Fruit fly (Drosophila melanogaster) whole organism, adult: ENCODE data around the gene CG31954.

Source experiments
- CG11617 ChIP-seq: fragments of 200-800 bp; sonication (Bioruptor generic); optimal IDR thresholded peaks from 2 replicates; lab custom pipeline; 2017; ENCODE audit warnings: mild to moderate bottlenecking, missing biosample characterization, missing genetic modification reagents, missing genetic modification characterization
- CG12768 ChIP-seq: fragments of 200-800 bp; sonication (Bioruptor generic); optimal IDR thresholded peaks from 2 replicates; lab custom pipeline; 2017; ENCODE audit warnings: missing biosample characterization, missing genetic modification characterization, mild to moderate bottlenecking, moderate library complexity, missing genetic modification reagents
- CG14711 ChIP-seq: fragments of 200-800 bp; sonication (Bioruptor generic); optimal IDR thresholded peaks from 2 replicates; lab custom pipeline; 2018; ENCODE audit warnings: missing biosample characterization, mild to moderate bottlenecking, missing genetic modification characterization, moderate library complexity
- CG1620 ChIP-seq: fragments of 200-800 bp; sonication (Bioruptor generic); optimal IDR thresholded peaks from 2 replicates; lab custom pipeline; 2016; ENCODE audit warnings: missing biosample characterization, missing genetic modification characterization
- CG33017 ChIP-seq: fragments of 200-800 bp; sonication (Bioruptor generic); optimal IDR thresholded peaks from 2 replicates; lab custom pipeline; 2018; ENCODE audit warnings: missing biosample characterization, mild to moderate bottlenecking, missing genetic modification characterization, moderate library complexity
- CG5204 ChIP-seq: fragments of 200-800 bp; sonication (Bioruptor generic); optimal IDR thresholded peaks from 2 replicates; lab custom pipeline; 2016; ENCODE audit warnings: missing biosample characterization, missing genetic modification characterization
- CG7045 ChIP-seq: fragments of 200-800 bp; sonication (Bioruptor generic); optimal IDR thresholded peaks from 2 replicates; lab custom pipeline; 2017; ENCODE audit warnings: missing biosample characterization, mild to moderate bottlenecking, missing genetic modification characterization
- CG7101 ChIP-seq: fragments of 200-800 bp; sonication (Bioruptor generic); optimal IDR thresholded peaks from 2 replicates; lab custom pipeline; 2018; ENCODE audit warnings: missing biosample characterization, mild to moderate bottlenecking, missing genetic modification characterization, moderate library complexity
- Clk ChIP-seq: fragments of 200-800 bp; sonication (Bioruptor generic); optimal IDR thresholded peaks from 2 replicates; lab custom pipeline; 2017; ENCODE audit warnings: missing biosample characterization, missing genetic modification characterization
- Crg-1 ChIP-seq: fragments of 200-800 bp; sonication (Bioruptor generic); optimal IDR thresholded peaks from 2 replicates; lab custom pipeline; 2016; ENCODE audit warnings: missing biosample characterization, missing genetic modification characterization
- Hr96 ChIP-seq: fragments of 200-800 bp; sonication (Bioruptor generic); optimal IDR thresholded peaks from 2 replicates; lab custom pipeline; 2016; ENCODE audit warnings: missing biosample characterization, missing genetic modification characterization
- Mnt ChIP-seq: fragments of 200-800 bp; sonication (Bioruptor generic); optimal IDR thresholded peaks from 2 replicates; lab custom pipeline; 2016; ENCODE audit warnings: missing biosample characterization, mild to moderate bottlenecking, missing genetic modification characterization
- bab1 ChIP-seq: fragments of 200-800 bp; sonication (Bioruptor generic); optimal IDR thresholded peaks from 3 replicates; lab custom pipeline; 2019; ENCODE audit warnings: missing biosample characterization, mild to moderate bottlenecking, missing genetic modification characterization, moderate library complexity
- cic ChIP-seq: fragments of 200-800 bp; sonication (Bioruptor generic); optimal IDR thresholded peaks from 2 replicates; lab custom pipeline; 2017; ENCODE audit warnings: missing biosample characterization, mild to moderate bottlenecking, missing genetic modification characterization, moderate library complexity
- cnc ChIP-seq, 2 experiments: fragments of >200 bp; optimal IDR thresholded peaks; 2 replicates each; lab custom pipeline; 2017
- kay ChIP-seq: fragments of 200-800 bp; sonication (Bioruptor generic); peaks from one replicate; lab custom pipeline; 2016; ENCODE audit warnings: missing biosample characterization, missing genetic modification characterization, borderline replicate concordance
- ovo ChIP-seq: fragments of 200-800 bp; sonication (Bioruptor generic); optimal IDR thresholded peaks from 2 replicates; lab custom pipeline; 2016; ENCODE audit warnings: missing biosample characterization, missing genetic modification characterization
- pad ChIP-seq: fragments of 200-800 bp; sonication (Bioruptor generic); optimal IDR thresholded peaks from 3 replicates; lab custom pipeline; 2017; ENCODE audit warnings: missing biosample characterization, missing genetic modification characterization, mild to moderate bottlenecking, moderate library complexity, missing genetic modification reagents
- tj ChIP-seq: fragments of 200-800 bp; sonication (Bioruptor generic); optimal IDR thresholded peaks from 3 replicates; lab custom pipeline; 2017; ENCODE audit warnings: missing biosample characterization, mild to moderate bottlenecking, missing genetic modification characterization, moderate library complexity
- toe ChIP-seq: fragments of 200-800 bp; sonication (Bioruptor generic); optimal IDR thresholded peaks from 2 replicates; lab custom pipeline; 2016; ENCODE audit warnings: missing biosample characterization, missing genetic modification characterization

Gene CG31954

dm6 chr2L:3483672-3484071 lies 26.2 kb downstream of the CG31954 start:
- TF ChIP-seq pad (no peak), CG33017 (tag; lab: Kevin White, UChicago) (no peak), tj (GFP tag; lab: Kevin White, UChicago) (no peak), Clk (no peak), bab1 (GFP tag; lab: Kevin White, UChicago) (no peak), Crg-1 (GFP tag; lab: Kevin White, UChicago) (no peak), CG14711 (no peak), toe (no peak), kay (GFP tag; lab: Kevin White, UChicago) (no peak)

DNA sequence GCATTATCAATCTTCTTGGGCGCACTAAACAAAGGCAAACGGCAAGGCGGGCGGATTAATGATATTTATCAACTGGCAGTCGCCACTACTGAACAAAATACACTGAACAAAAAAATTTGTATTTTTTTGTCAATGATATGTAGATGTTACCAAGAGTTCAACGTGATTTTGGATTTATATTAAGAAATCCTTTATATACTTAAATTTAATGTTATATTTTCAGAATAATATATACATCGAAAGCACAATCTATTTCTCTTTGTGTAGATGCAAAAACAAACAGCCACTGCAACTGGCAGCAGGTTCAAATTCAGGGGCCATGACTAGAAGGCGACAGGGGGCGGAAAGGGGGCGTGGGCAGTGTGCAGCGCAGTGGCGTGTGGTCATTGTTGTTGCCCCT lies 27.2 kb downstream of the CG31954 start:
- TF ChIP-seq CG7045 (GFP tag; lab: Kevin White, UChicago) (peak; percentile 40), CG11617 (GFP tag; lab: Kevin White, UChicago) (no peak)

DNA sequence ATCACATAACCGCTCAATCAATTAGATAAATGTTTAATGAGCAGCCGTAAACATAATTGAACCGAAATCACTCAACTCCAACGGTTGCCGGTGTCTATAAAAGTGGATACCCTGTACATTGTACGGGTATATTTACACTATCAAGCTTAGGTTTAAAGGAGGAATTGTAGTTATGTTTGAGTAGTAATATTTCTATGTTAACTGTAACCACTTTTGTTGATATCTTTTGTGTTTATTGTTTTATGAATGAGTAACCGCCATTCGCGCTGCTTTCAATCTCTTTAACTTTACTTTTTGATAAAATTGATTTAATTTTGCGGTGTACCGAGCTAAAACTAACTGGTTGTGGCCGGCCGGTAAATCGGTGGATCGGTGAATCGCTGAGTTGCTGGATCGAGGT lies 27.9 kb downstream of the CG31954 start:
- TF ChIP-seq ovo (no peak), pad (no peak), CG11617 (GFP tag; lab: Kevin White, UChicago) (no peak), kay (GFP tag; lab: Kevin White, UChicago) (no peak), Mnt (GFP tag; lab: Kevin White, UChicago) (no peak), Crg-1 (GFP tag; lab: Kevin White, UChicago) (no peak), Hr96 (no peak), CG1620 (GFP tag; lab: Kevin White, UChicago) (no peak), toe (no peak), CG5204 (GFP tag; lab: Kevin White, UChicago) (no peak), CG12768 (GFP tag; lab: Kevin White, UChicago) (no peak), cnc (optimal IDR thresholded peaks at IDR 0.05; lab: Kevin White, UChicago) (no peak), Clk (no peak), CG7045 (GFP tag; lab: Kevin White, UChicago) (no peak), bab1 (GFP tag; lab: Kevin White, UChicago) (no peak), CG7101 (tag; lab: Kevin White, UChicago) (no peak), cic (GFP tag; lab: Kevin White, UChicago) (no peak), CG33017 (tag; lab: Kevin White, UChicago) (no peak), tj (GFP tag; lab: Kevin White, UChicago) (no peak), CG14711 (no peak)

dm6 chr2L:3480443-3480839 lies 29.5 kb downstream of the CG31954 start:
- TF ChIP-seq CG33017 (tag; lab: Kevin White, UChicago): no peak
- no peak for TF ChIP-seq CG1620 (GFP tag; lab: Kevin White, UChicago)
- TF ChIP-seq CG7101 (tag; lab: Kevin White, UChicago): no peak
- TF ChIP-seq CG7045 (GFP tag; lab: Kevin White, UChicago): no peak
- no peak for TF ChIP-seq Hr96
- no peak for TF ChIP-seq Crg-1 (GFP tag; lab: Kevin White, UChicago)
- TF ChIP-seq CG12768 (GFP tag; lab: Kevin White, UChicago): peak; percentile 10
- peak; percentile 31 for TF ChIP-seq kay (GFP tag; lab: Kevin White, UChicago)
- peak; percentile 38 for TF ChIP-seq tj (GFP tag; lab: Kevin White, UChicago)
- TF ChIP-seq toe: no peak

dm6 chr2L:3479697-3480442 lies 30.0 kb downstream of the CG31954 start:
- TF ChIP-seq CG11617 (GFP tag; lab: Kevin White, UChicago) (no peak), Mnt (GFP tag; lab: Kevin White, UChicago) (peak; percentile 82), Hr96 (no peak), tj (GFP tag; lab: Kevin White, UChicago) (peak; percentile 94), pad (no peak), Clk (peak; percentile 8), CG7101 (tag; lab: Kevin White, UChicago) (no peak), Crg-1 (GFP tag; lab: Kevin White, UChicago) (no peak), CG1620 (GFP tag; lab: Kevin White, UChicago) (no peak), cic (GFP tag; lab: Kevin White, UChicago) (no peak), CG7045 (GFP tag; lab: Kevin White, UChicago) (no peak), CG12768 (GFP tag; lab: Kevin White, UChicago) (no peak), bab1 (GFP tag; lab: Kevin White, UChicago) (no peak)

dm6 chr2L:3478034-3478880 lies 31.6 kb downstream of the CG31954 start, which contains the start of gene Thor:
TSS of gene Thor (plus strand) at chr2L:3478434.
- TF ChIP-seq ovo: peak; percentile 82
- TF ChIP-seq CG7045 (GFP tag; lab: Kevin White, UChicago): peak; percentile 81
- TF ChIP-seq CG7101 (tag; lab: Kevin White, UChicago): peak; percentile 68
- peak; percentile 79 for TF ChIP-seq Clk
- TF ChIP-seq Mnt (GFP tag; lab: Kevin White, UChicago): peak; percentile 87
- TF ChIP-seq CG33017 (tag; lab: Kevin White, UChicago): peak; percentile 84
- peak; percentile 99 for TF ChIP-seq kay (GFP tag; lab: Kevin White, UChicago)
- peak; percentile 87 for TF ChIP-seq CG12768 (GFP tag; lab: Kevin White, UChicago)
- TF ChIP-seq Crg-1 (GFP tag; lab: Kevin White, UChicago): peak; percentile 83
- peak; percentile 75 for TF ChIP-seq CG11617 (GFP tag; lab: Kevin White, UChicago)
- peak; percentile 83 for TF ChIP-seq tj (GFP tag; lab: Kevin White, UChicago)
- peak; percentile 96 for TF ChIP-seq cic (GFP tag; lab: Kevin White, UChicago)
- TF ChIP-seq CG1620 (GFP tag; lab: Kevin White, UChicago): peak; percentile 65
- TF ChIP-seq Hr96: peak; percentile 82
- TF ChIP-seq pad: peak; percentile 87
- TF ChIP-seq CG14711: peak; percentile 37
- peak; percentile 57 for TF ChIP-seq toe
- TF ChIP-seq bab1 (GFP tag; lab: Kevin White, UChicago): peak; percentile 73
- peak; percentile 59 for TF ChIP-seq CG5204 (GFP tag; lab: Kevin White, UChicago)
- peak in 1 of 2 experiments; percentile 55 for TF ChIP-seq cnc (optimal IDR thresholded peaks at IDR 0.05; lab: Kevin White, UChicago)
